Worm (Caenorhabditis elegans): ENCODE data around the gene rib-2.
A peak's percentile ranks its signal among the peaks of the same experiment; 100 is the strongest.

The rib-2 gene

ce11 chrIII:10738081-10738480 lies 4.5 kb upstream of the rib-2 start:
- TF ChIP-seq ets-5 (GFP tag; IDR thresholded peaks at IDR 0.05) (no peak), efl-1 (optimal IDR thresholded peaks at IDR 0.05) (no peak), efl-1 (GFP tag; optimal IDR thresholded peaks at IDR 0.05 in 1 of 2) (peak in 1 of 2 experiments; percentile 25)

ce11 chrIII:10739455-10739854 lies 3.2 kb upstream of the rib-2 start, which contains the start of gene smap-1:
Gene smap-1, minus strand, starts transcription at chrIII:10739792.
- TF ChIP-seq ets-5 (GFP tag; IDR thresholded peaks at IDR 0.05) (no peak), efl-1 (optimal IDR thresholded peaks at IDR 0.05) (no peak), efl-1 (GFP tag; optimal IDR thresholded peaks at IDR 0.05 in 1 of 2) (peak in 1 of 2 experiments; percentile 89)

- TF ChIP-seq pag-3 (tag; optimal IDR thresholded peaks at IDR 0.05; ENCODE audit: borderline replicate concordance, insufficient read depth) (no peak), elt-3 (tag; optimal IDR thresholded peaks at IDR 0.05) (no peak), nhr-237 (tag; optimal IDR thresholded peaks at IDR 0.05) (no peak), sox-4 (tag; optimal IDR thresholded peaks at IDR 0.05) (no peak), xbp-1 (tag; optimal IDR thresholded peaks at IDR 0.05) (peak; percentile 70), unc-130 (tag; optimal IDR thresholded peaks at IDR 0.05) (no peak), lir-3 (tag; optimal IDR thresholded peaks at IDR 0.05; ENCODE audit: poor library complexity) (no peak), fkh-8 (tag; optimal IDR thresholded peaks at IDR 0.05) (peak; percentile 71), lin-14 (GFP tag; optimal IDR thresholded peaks at IDR 0.05) (peak; percentile 66), pax-3 (tag; optimal IDR thresholded peaks at IDR 0.05) (peak; percentile 5), lsy-2 (tag; optimal IDR thresholded peaks at IDR 0.05) (peak; percentile 21 to 70), ztf-11 (tag; optimal IDR thresholded peaks at IDR 0.05) (no peak), nhr-20 (tag; optimal IDR thresholded peaks at IDR 0.05) (peak; percentile 47), jun-1 (tag; optimal IDR thresholded peaks at IDR 0.05) (peak; percentile 4), snu-23 (GFP tag; optimal IDR thresholded peaks at IDR 0.05) (peak; percentile 71), nhr-90 (tag; optimal IDR thresholded peaks at IDR 0.05; ENCODE audit: poor library complexity) (peak; percentile 17), fkh-10 (GFP tag; optimal IDR thresholded peaks at IDR 0.05) (no peak), ceh-8 (GFP tag; optimal IDR thresholded peaks at IDR 0.05) (no peak), fos-1 (tag; optimal IDR thresholded peaks at IDR 0.05) (peak; percentile 49), C04F5.9 (tag; optimal IDR thresholded peaks at IDR 0.05) (no peak), hlh-4 (tag; optimal IDR thresholded peaks at IDR 0.05) (no peak), ceh-88 (GFP tag; IDR thresholded peaks at IDR 0.05) (no peak), nhr-28 (tag; optimal IDR thresholded peaks at IDR 0.05) (no peak), dpl-1 (GFP tag; optimal IDR thresholded peaks at IDR 0.05) (peak in 2 of 3 experiments; percentile 35 to 66), snpc-4 (tag; optimal IDR thresholded peaks at IDR 0.05) (no peak), grh-1 (GFP tag; IDR thresholded peaks at IDR 0.05) (no peak), egl-27 (tag; optimal IDR thresholded peaks at IDR 0.05) (no peak), lin-13 (GFP tag; optimal IDR thresholded peaks at IDR 0.05) (no peak), pqm-1 (tag; optimal IDR thresholded peaks at IDR 0.05) (no peak), unc-98 (GFP tag; IDR thresholded peaks at IDR 0.05) (no peak), nhr-76 (tag; optimal IDR thresholded peaks at IDR 0.05) (no peak), lin-35 (GFP tag; optimal IDR thresholded peaks at IDR 0.05) (peak; percentile 64 to 68), aha-1 (tag; optimal IDR thresholded peaks at IDR 0.05) (no peak), tlp-1 (tag; optimal IDR thresholded peaks at IDR 0.05) (no peak), hpl-2 (GFP tag; optimal IDR thresholded peaks at IDR 0.05) (no peak), ceh-63 (GFP tag; optimal IDR thresholded peaks at IDR 0.05) (no peak), swsn-7 (tag; optimal IDR thresholded peaks at IDR 0.05) (peak; percentile 53), unc-30 (tag; optimal IDR thresholded peaks at IDR 0.05) (no peak), mdl-1 (tag; optimal IDR thresholded peaks at IDR 0.05) (peak in 1 of 2 experiments; percentile 24), vab-15 (tag; optimal IDR thresholded peaks at IDR 0.05) (no peak), mab-9 (GFP tag; IDR thresholded peaks at IDR 0.05) (no peak), mef-2 (tag; optimal IDR thresholded peaks at IDR 0.05) (no peak), ztf-4 (tag; optimal IDR thresholded peaks at IDR 0.05) (no peak), lin-39 (tag; optimal IDR thresholded peaks at IDR 0.05) (no peak), rnt-1 (tag; optimal IDR thresholded peaks at IDR 0.05) (peak; percentile 55), fkh-4 (tag; optimal IDR thresholded peaks at IDR 0.05; ENCODE audit: borderline replicate concordance) (no peak)
Measured at ce11 chrIII:10739902-10740301, 2.7 kb upstream of the rib-2 start.

Data from whole organism, L1 larva.